Fruit fly (Drosophila melanogaster) whole organism, embryonic: ENCODE measurements around the gene CG32751.
A peak's percentile ranks its signal among the peaks of the same experiment; 100 is the strongest.

Source experiments
- Abd-B ChIP-seq: fragments of 200-800 bp; sonication (Bioruptor generic); optimal IDR thresholded peaks from 2 replicates; lab custom pipeline; 2018; ENCODE audit warnings: missing biosample characterization, mild to moderate bottlenecking, missing genetic modification characterization, moderate library complexity
- BEAF-32 ChIP-seq: fragments of 200-800 bp; sonication (Bioruptor generic); optimal IDR thresholded peaks from 3 replicates; lab custom pipeline; 2017; ENCODE audit warnings: missing biosample characterization, missing genetic modification characterization, mild to moderate bottlenecking, moderate library complexity, missing genetic modification reagents
- BtbVII ChIP-seq: fragments of 200-800 bp; sonication (Bioruptor generic); optimal IDR thresholded peaks from 3 replicates; lab custom pipeline; 2017; ENCODE audit warnings: missing biosample characterization, mild to moderate bottlenecking, missing genetic modification characterization
- CG10431 ChIP-seq: fragments of 200-800 bp; sonication (Bioruptor generic); optimal IDR thresholded peaks from 3 replicates; lab custom pipeline; 2018; ENCODE audit warnings: missing biosample characterization, mild to moderate bottlenecking, missing genetic modification characterization
- CG10959 ChIP-seq: fragments of 200-800 bp; sonication (Bioruptor generic); IDR thresholded peaks from 2 replicates; pipeline ENCODE4 v1.3.6; 2022; ENCODE audit warnings: missing biosample characterization, missing genetic modification characterization
- CG12769 ChIP-seq: fragments of 200-800 bp; sonication (Bioruptor generic); optimal IDR thresholded peaks from 2 replicates; lab custom pipeline; 2019; ENCODE audit warnings: missing biosample characterization, mild to moderate bottlenecking, missing genetic modification characterization, moderate library complexity
- CG13775 ChIP-seq: fragments of 200-800 bp; sonication (Bioruptor generic); optimal IDR thresholded peaks from 3 replicates; lab custom pipeline; 2017; ENCODE audit warnings: missing biosample characterization, mild to moderate bottlenecking, missing genetic modification characterization
- CG15479 ChIP-seq: fragments of 200-800 bp; sonication (Bioruptor generic); optimal IDR thresholded peaks from 3 replicates; lab custom pipeline; 2019; ENCODE audit warnings: missing biosample characterization, mild to moderate bottlenecking, missing genetic modification characterization, moderate library complexity
- CG17385 ChIP-seq: fragments of 200-800 bp; sonication (Bioruptor generic); optimal IDR thresholded peaks from 3 replicates; lab custom pipeline; 2018; ENCODE audit warnings: missing biosample characterization, mild to moderate bottlenecking, missing genetic modification characterization
- CG17802 ChIP-seq: fragments of 200-800 bp; sonication (Bioruptor generic); optimal IDR thresholded peaks from 2 replicates; lab custom pipeline; 2018; ENCODE audit warnings: missing biosample characterization, mild to moderate bottlenecking, missing genetic modification characterization, moderate library complexity
- CG3838 ChIP-seq: fragments of 200-800 bp; sonication (Bioruptor generic); optimal IDR thresholded peaks from 3 replicates; lab custom pipeline; 2016; ENCODE audit warnings: missing biosample characterization, missing genetic modification characterization
- CG4617 ChIP-seq: fragments of 200-800 bp; sonication (Bioruptor generic); optimal IDR thresholded peaks from 3 replicates; lab custom pipeline; 2016; ENCODE audit warnings: missing biosample characterization, missing genetic modification characterization, borderline replicate concordance
- CG4707 ChIP-seq: fragments of 200-800 bp; sonication (Bioruptor generic); optimal IDR thresholded peaks from 2 replicates; lab custom pipeline; 2018; ENCODE audit warnings: missing biosample characterization, mild to moderate bottlenecking, missing genetic modification characterization, moderate library complexity
- CG4820 ChIP-seq: fragments of 200-800 bp; sonication (Bioruptor generic); optimal IDR thresholded peaks from 3 replicates; lab custom pipeline; 2016; ENCODE audit warnings: missing biosample characterization, missing genetic modification characterization
- CG4854 ChIP-seq: fragments of 200-800 bp; sonication (Bioruptor generic); optimal IDR thresholded peaks from 2 replicates; lab custom pipeline; 2016; ENCODE audit warnings: missing biosample characterization, missing genetic modification characterization, inconsistent platforms
- CG9817 ChIP-seq: fragments of 200-800 bp; sonication (Bioruptor generic); optimal IDR thresholded peaks from 2 replicates; lab custom pipeline; 2018; ENCODE audit warnings: missing biosample characterization, mild to moderate bottlenecking, missing genetic modification characterization, moderate library complexity
- CG9876 ChIP-seq: fragments of 200-800 bp; sonication (Bioruptor generic); optimal IDR thresholded peaks from 2 replicates; lab custom pipeline; 2016; ENCODE audit warnings: missing biosample characterization, missing genetic modification characterization
- CkIIα-i1 ChIP-seq: fragments of 200-800 bp; sonication (Bioruptor generic); IDR thresholded peaks from 2 replicates; pipeline ENCODE4 v1.3.6; 2022; ENCODE audit warnings: missing biosample characterization, missing genetic modification characterization
- HLHmδ ChIP-seq: fragments of 200-800 bp; sonication (Bioruptor generic); optimal IDR thresholded peaks from 2 replicates; lab custom pipeline; 2018; ENCODE audit warnings: missing biosample characterization, mild to moderate bottlenecking, missing genetic modification characterization, moderate library complexity
- HmgD ChIP-seq: fragments of 200-800 bp; sonication (Bioruptor generic); optimal IDR thresholded peaks from 3 replicates; lab custom pipeline; 2016; ENCODE audit warnings: missing biosample characterization, missing genetic modification characterization
- Hr78 ChIP-seq, 2 experiments: fragments of 200-800 bp in 1 of 2; fragments of >200 bp in 1 of 2; sonication (Bioruptor generic) in 1 of 2; optimal IDR thresholded peaks; 2 replicates each; lab custom pipeline; 2017 to 2019; ENCODE audit warnings: missing biosample characterization in 2 of 2, missing genetic modification characterization in 2 of 2, mild to moderate bottlenecking in 1 of 2, moderate library complexity in 1 of 2
- MESR4 ChIP-seq: fragments of 200-800 bp; sonication (Bioruptor generic); optimal IDR thresholded peaks from 2 replicates; lab custom pipeline; 2018; ENCODE audit warnings: missing biosample characterization, mild to moderate bottlenecking, missing genetic modification characterization, moderate library complexity
- NK7.1 ChIP-seq: fragments of 200-800 bp; sonication (Bioruptor generic); optimal IDR thresholded peaks from 3 replicates; lab custom pipeline; 2016; ENCODE audit warnings: missing biosample characterization, missing genetic modification characterization
- Opbp ChIP-seq: fragments of 200-800 bp; sonication (Bioruptor generic); IDR thresholded peaks from 3 replicates; pipeline ENCODE4 v1.3.6; 2022; ENCODE audit warnings: missing biosample characterization, missing genetic modification characterization; ENCODE audit not compliant: partially characterized antibody
- Scr ChIP-seq: fragments of 200-800 bp; sonication (Bioruptor generic); IDR thresholded peaks from 2 replicates; pipeline ENCODE4 v1.3.6; 2022; ENCODE audit warnings: missing biosample characterization, missing genetic modification characterization; ENCODE audit not compliant: partially characterized antibody
- TFAM ChIP-seq: fragments of 200-800 bp; sonication (Bioruptor generic); optimal IDR thresholded peaks from 2 replicates; lab custom pipeline; 2017; ENCODE audit warnings: missing biosample characterization, missing genetic modification characterization, inconsistent platforms
- Xrp1 ChIP-seq: fragments of 200-800 bp; sonication (Bioruptor generic); IDR thresholded peaks from 2 replicates; pipeline ENCODE4 v1.3.6; 2022; ENCODE audit warnings: missing biosample characterization, missing genetic modification characterization
- YL-1 ChIP-seq: fragments of 200-800 bp; sonication (Bioruptor generic); optimal IDR thresholded peaks from 3 replicates; lab custom pipeline; 2017; ENCODE audit warnings: missing biosample characterization, mild to moderate bottlenecking, missing genetic modification characterization
- al ChIP-seq: fragments of 200-800 bp; sonication (Bioruptor generic); IDR thresholded peaks from 2 replicates; pipeline ENCODE4 v1.3.6; 2022; ENCODE audit warnings: missing biosample characterization, missing genetic modification characterization
- ap ChIP-seq: fragments of 200-800 bp; sonication (Bioruptor generic); IDR thresholded peaks from 2 replicates; pipeline ENCODE4 v1.3.6; 2022; ENCODE audit warnings: missing biosample characterization, missing genetic modification characterization
- ash1 ChIP-seq: fragments of 200-800 bp; sonication (Bioruptor generic); optimal IDR thresholded peaks from 2 replicates; lab custom pipeline; 2018; ENCODE audit warnings: missing biosample characterization, mild to moderate bottlenecking, missing genetic modification characterization
- dmrt99B ChIP-seq: fragments of 200-800 bp; sonication (Bioruptor generic); optimal IDR thresholded peaks from 2 replicates; lab custom pipeline; 2018; ENCODE audit warnings: missing biosample characterization, mild to moderate bottlenecking, missing genetic modification characterization, moderate library complexity
- ems ChIP-seq: fragments of 200-800 bp; sonication (Bioruptor generic); optimal IDR thresholded peaks from 3 replicates; lab custom pipeline; 2016; ENCODE audit warnings: missing biosample characterization, missing genetic modification characterization
- ewg ChIP-seq: fragments of 200-800 bp; sonication (Bioruptor generic); optimal IDR thresholded peaks from 3 replicates; lab custom pipeline; 2017; ENCODE audit warnings: mild to moderate bottlenecking, missing biosample characterization, missing genetic modification reagents, missing genetic modification characterization
- kay ChIP-seq: fragments of 200-800 bp; sonication (Bioruptor generic); optimal IDR thresholded peaks from 2 replicates; lab custom pipeline; 2016; ENCODE audit warnings: missing biosample characterization, missing genetic modification characterization
- onecut ChIP-seq: fragments of 200-800 bp; sonication (Bioruptor generic); IDR thresholded peaks from 2 replicates; pipeline ENCODE4 v1.3.6; 2022; ENCODE audit warnings: missing biosample characterization, missing genetic modification characterization
- pfk ChIP-seq: fragments of 200-800 bp; sonication (Bioruptor generic); optimal IDR thresholded peaks from 2 replicates; lab custom pipeline; 2018; ENCODE audit warnings: missing biosample characterization, mild to moderate bottlenecking, missing genetic modification characterization, moderate library complexity
- pnt ChIP-seq: fragments of 200-800 bp; sonication (Bioruptor generic); optimal IDR thresholded peaks from 3 replicates; lab custom pipeline; 2016; ENCODE audit warnings: missing biosample characterization, missing genetic modification characterization
- pros ChIP-seq: fragments of 200-800 bp; sonication (Bioruptor generic); optimal IDR thresholded peaks from 3 replicates; lab custom pipeline; 2019; ENCODE audit warnings: missing biosample characterization, mild to moderate bottlenecking, missing genetic modification characterization, moderate library complexity
- pzg ChIP-seq: fragments of 200-800 bp; sonication (Bioruptor generic); optimal IDR thresholded peaks from 3 replicates; lab custom pipeline; 2018; ENCODE audit warnings: missing biosample characterization, mild to moderate bottlenecking, missing genetic modification characterization, moderate library complexity
- repo ChIP-seq: fragments of 200-800 bp; sonication (Bioruptor generic); optimal IDR thresholded peaks from 2 replicates; lab custom pipeline; 2016; ENCODE audit warnings: missing biosample characterization, missing genetic modification characterization
- scrt ChIP-seq: fragments of 200-800 bp; sonication (Bioruptor generic); optimal IDR thresholded peaks from 2 replicates; lab custom pipeline; 2018; ENCODE audit warnings: missing biosample characterization, mild to moderate bottlenecking, missing genetic modification characterization, moderate library complexity
- seq ChIP-seq: fragments of 200-800 bp; sonication (Bioruptor generic); IDR thresholded peaks from 2 replicates; pipeline ENCODE4 v1.3.6; 2022; ENCODE audit warnings: missing biosample characterization, missing genetic modification characterization
- sr ChIP-seq: fragments of 200-800 bp; sonication (Bioruptor generic); IDR thresholded peaks from 3 replicates; pipeline ENCODE4 v1.3.6; 2022; ENCODE audit warnings: missing biosample characterization, missing genetic modification characterization
- stwl ChIP-seq: fragments of 200-800 bp; sonication (Bioruptor generic); optimal IDR thresholded peaks from 3 replicates; lab custom pipeline; 2018; ENCODE audit warnings: missing biosample characterization, mild to moderate bottlenecking, missing genetic modification characterization, moderate library complexity
- trh ChIP-seq: fragments of 200-800 bp; sonication (Bioruptor generic); optimal IDR thresholded peaks from 2 replicates; lab custom pipeline; 2016; ENCODE audit warnings: missing biosample characterization, missing genetic modification characterization
- tx ChIP-seq: fragments of 200-800 bp; sonication (Bioruptor generic); optimal IDR thresholded peaks from 2 replicates; lab custom pipeline; 2016; ENCODE audit warnings: missing biosample characterization, missing genetic modification characterization
- usp ChIP-seq: fragments of >200 bp; optimal IDR thresholded peaks from 2 replicates; lab custom pipeline; 2017; ENCODE audit warnings: missing biosample characterization, missing genetic modification characterization
- vnd ChIP-seq: fragments of 200-800 bp; sonication (Bioruptor generic); IDR thresholded peaks from 3 replicates; pipeline ENCODE4 v1.3.6; 2022; ENCODE audit warnings: missing biosample characterization, missing genetic modification characterization; ENCODE audit not compliant: partially characterized antibody
- wek ChIP-seq: fragments of 200-800 bp; sonication (Bioruptor generic); optimal IDR thresholded peaks from 3 replicates; lab custom pipeline; 2018; ENCODE audit warnings: missing biosample characterization, mild to moderate bottlenecking, missing genetic modification characterization, moderate library complexity

CG32751 gene

DNA sequence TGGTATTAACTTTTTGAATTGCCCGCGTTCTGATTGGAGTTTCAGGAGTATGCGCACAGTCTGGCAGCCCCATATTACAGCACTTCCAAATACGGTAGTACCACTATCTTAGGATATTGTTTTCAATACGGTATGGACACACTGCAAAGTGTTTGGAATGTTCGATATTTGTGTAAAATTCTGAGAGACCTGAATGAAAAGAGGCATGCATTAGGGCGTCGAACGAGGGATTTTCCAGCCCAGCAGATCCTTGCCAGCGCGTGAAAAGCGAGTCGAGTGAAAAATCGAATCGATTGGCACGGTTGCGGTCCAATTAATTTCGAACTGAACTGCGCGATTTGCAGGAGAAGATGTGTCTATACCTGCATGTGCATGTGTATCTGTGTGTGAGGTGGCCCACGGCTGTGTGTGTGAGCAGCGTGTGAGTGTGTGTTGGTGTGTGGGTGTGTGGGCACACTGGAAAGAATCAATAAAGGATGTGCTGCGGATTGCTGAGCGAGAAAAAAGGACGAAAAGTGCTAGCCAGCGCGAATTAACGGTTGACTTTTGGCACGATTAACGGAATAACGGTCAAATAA is 27.1 kb upstream of the CG32751 start, which contains the start of gene dtn (continued):
- TF ChIP-seq CkIIα-i1 (GFP tag; lab: Robert Waterston, UW) (no peak), CG17802 (tag; lab: Kevin White, UChicago) (no peak), NK7.1 (GFP tag; lab: Kevin White, UChicago) (no peak), seq (GFP tag; lab: Robert Waterston, UW) (no peak), scrt (no peak), pzg (peak; percentile 72), dmrt99B (tag; lab: Kevin White, UChicago) (no peak), stwl (peak; percentile 18), Xrp1 (GFP tag; lab: Robert Waterston, UW) (no peak), CG4617 (GFP tag; lab: Kevin White, UChicago) (peak; percentile 78), sr (GFP tag; lab: Robert Waterston, UW) (0 out of 3 replicates have a peak, but pooled peaks have one; percentile 8), trh (GFP tag; lab: Kevin White, UChicago) (no peak), pros (GFP tag; lab: Kevin White, UChicago) (no peak), pfk (GFP tag; lab: Kevin White, UChicago) (no peak), CG3838 (GFP tag; lab: Kevin White, UChicago) (no peak), CG9817 (tag; lab: Kevin White, UChicago) (no peak), pnt (GFP tag; lab: Kevin White, UChicago) (no peak), YL-1 (GFP tag; lab: Kevin White, UChicago) (peak; percentile 62), Scr (0 out of 2 replicates have a peak, but pooled peaks have one; percentile 30), onecut (GFP tag; lab: Robert Waterston, UW) (peak; percentile 94), HLHmδ (no peak), TFAM (GFP tag; lab: Kevin White, UChicago) (no peak), CG12769 (tag; lab: Kevin White, UChicago) (no peak), CG10959 (GFP tag; lab: Robert Waterston, UW) (no peak), CG9876 (GFP tag; lab: Kevin White, UChicago) (no peak), BtbVII (GFP tag; lab: Kevin White, UChicago) (no peak), CG10431 (GFP tag; lab: Kevin White, UChicago) (no peak), ewg (peak; percentile 61), MESR4 (GFP tag; lab: Kevin White, UChicago) (peak; percentile 95), CG4820 (no peak), vnd (GFP tag; lab: Robert Waterston, UW) (no peak), HmgD (GFP tag; lab: Kevin White, UChicago) (no peak), repo (no peak), Abd-B (GFP tag; lab: Kevin White, UChicago) (no peak), CG4854 (no peak), tx (GFP tag; lab: Kevin White, UChicago) (no peak), ap (GFP tag; lab: Robert Waterston, UW) (no peak), al (GFP tag; lab: Robert Waterston, UW) (no peak), usp (GFP tag; lab: Kevin White, UChicago) (no peak), BEAF-32 (peak; percentile 51), Hr78 (GFP tag; optimal IDR thresholded peaks at IDR 0.05; lab: Kevin White, UChicago) (no peak), kay (no peak), ash1 (no peak), ems (no peak), CG15479 (GFP tag; lab: Kevin White, UChicago) (no peak), CG13775 (GFP tag; lab: Kevin White, UChicago) (no peak), CG4707 (GFP tag; lab: Kevin White, UChicago) (no peak), Opbp (GFP tag; lab: Robert Waterston, UW) (0 out of 3 replicates have a peak, but pooled peaks have one; percentile 13), CG17385 (GFP tag; lab: Kevin White, UChicago) (no peak), wek (GFP tag; lab: Kevin White, UChicago) (no peak)
